Fruit fly (Drosophila melanogaster) Kc167 (cell line): ENCODE data around the gene CG1998.

Experiments
- Myc ChIP-seq: fragments of >200 bp; optimal IDR thresholded peaks from 2 replicates; lab custom pipeline; 2017; ENCODE audit warnings: missing external identifiers
- Sin3A ChIP-seq: fragments of >200 bp; optimal IDR thresholded peaks from 2 replicates; lab custom pipeline; 2018; ENCODE audit warnings: missing external identifiers
- h ChIP-seq: fragments of >200 bp; optimal IDR thresholded peaks from 3 replicates; lab custom pipeline; 2018; ENCODE audit warnings: missing external identifiers
- insv ChIP-seq: fragments of >200 bp; optimal IDR thresholded peaks from 3 replicates; lab custom pipeline; 2018; ENCODE audit warnings: missing external identifiers
- psq ChIP-seq: fragments of >200 bp; optimal IDR thresholded peaks from 2 replicates; lab custom pipeline; 2017; ENCODE audit warnings: missing external identifiers
- ttk ChIP-seq: sonication (Bioruptor generic); optimal IDR thresholded peaks from 2 replicates; lab custom pipeline; 2017; ENCODE audit warnings: missing external identifiers

CG1998 gene

dm6 chrX:13372512-13372911 is 40.4 kb downstream of the CG1998 start:
- no peak for TF ChIP-seq Myc (lab: Kevin White, UChicago)

dm6 chrX:13371704-13372049 is 41.2 kb downstream of the CG1998 start:
- no peak for TF ChIP-seq insv (lab: Kevin White, UChicago)
- TF ChIP-seq Sin3A (lab: Kevin White, UChicago) = no peak

- TF ChIP-seq psq (lab: Kevin White, UChicago) (no peak), h (lab: Kevin White, UChicago) (no peak), Sin3A (lab: Kevin White, UChicago) (no peak), ttk (lab: Kevin White, UChicago) (no peak), insv (lab: Kevin White, UChicago) (no peak), Myc (lab: Kevin White, UChicago) (no peak)
These were observed 41.8 kb downstream of the CG1998 start for dm6 chrX:13370826-13371703.

- TF ChIP-seq Myc (lab: Kevin White, UChicago) (no peak), ttk (lab: Kevin White, UChicago) (no peak), insv (lab: Kevin White, UChicago) (no peak), psq (lab: Kevin White, UChicago) (no peak), Sin3A (lab: Kevin White, UChicago) (no peak), h (lab: Kevin White, UChicago) (no peak)
These were observed 42.6 kb downstream of the CG1998 start, which contains the start of gene CG1640 for dm6 chrX:13370306-13370705. CG1640 (plus strand) TSS chrX:13370606.

dm6 chrX:13369438-13369837 is 43.4 kb downstream of the CG1998 start:
- no peak for TF ChIP-seq Sin3A (lab: Kevin White, UChicago)
- no peak for TF ChIP-seq h (lab: Kevin White, UChicago)
- no peak for TF ChIP-seq insv (lab: Kevin White, UChicago)
- TF ChIP-seq psq (lab: Kevin White, UChicago) = no peak
- no peak for TF ChIP-seq ttk (lab: Kevin White, UChicago)
- TF ChIP-seq Myc (lab: Kevin White, UChicago) = no peak

dm6 chrX:13368149-13368548 is 44.7 kb downstream of the CG1998 start, which contains the start of gene dmrt11E:
dmrt11E (plus strand) TSS chrX:13368191.
- no peak for TF ChIP-seq Sin3A (lab: Kevin White, UChicago)
- TF ChIP-seq psq (lab: Kevin White, UChicago) = no peak
- no peak for TF ChIP-seq insv (lab: Kevin White, UChicago)
- TF ChIP-seq h (lab: Kevin White, UChicago) = no peak
- no peak for TF ChIP-seq Myc (lab: Kevin White, UChicago)
- TF ChIP-seq ttk (lab: Kevin White, UChicago) = no peak
